Fruit fly (Drosophila melanogaster): ENCODE results near the gene CG13727.

CG13727 gene

DNA sequence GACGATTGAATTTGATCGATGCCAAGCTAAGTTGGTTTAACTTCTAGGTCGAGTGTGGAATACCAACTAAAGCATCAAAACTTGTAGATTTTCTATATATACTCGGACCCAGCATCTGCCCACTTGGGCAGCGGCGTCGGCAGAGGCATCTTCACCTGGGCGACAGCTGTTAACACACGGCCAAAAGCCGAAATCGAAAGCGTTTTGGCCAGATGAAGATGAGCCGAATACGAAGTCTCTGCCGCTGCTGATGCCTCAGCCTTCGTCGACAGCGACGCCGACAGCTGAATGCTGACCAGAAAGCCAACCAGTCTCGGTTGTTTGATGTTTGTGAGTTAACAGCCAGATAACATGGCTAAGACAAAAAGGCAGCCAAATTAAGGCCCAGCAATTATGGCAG is 47.8 kb upstream of the CG13727 start, which contains the start of gene CG13731 (continued):
- TF ChIP-seq tll (GFP tag; optimal IDR thresholded peaks at IDR 0.05) (no peak), Gug (GFP tag; IDR thresholded peaks at IDR 0.05) (no peak), Meics (GFP tag; optimal IDR thresholded peaks at IDR 0.05) (no peak), CG11560 (tag; IDR thresholded peaks at IDR 0.05) (no peak), CG12104 (GFP tag; optimal IDR thresholded peaks at IDR 0.05) (no peak)

dm6 chr3L:17386612-17387382 is 45.7 kb upstream of the CG13727 start:
- TF ChIP-seq chinmo (GFP tag; IDR thresholded peaks at IDR 0.05; ENCODE audit: partially characterized antibody) (peak; percentile 79; the same call in 1 of the 4 replicates), CG13894 (tag; optimal IDR thresholded peaks at IDR 0.05) (peak; percentile 65), wdn (GFP tag; IDR thresholded peaks at IDR 0.05) (no peak), zfh1 (GFP tag; IDR thresholded peaks at IDR 0.05) (no peak), Kr (GFP tag; optimal IDR thresholded peaks at IDR 0.05) (no peak), Pdp1 (GFP tag; optimal IDR thresholded peaks at IDR 0.05) (peak in 1 of 2 experiments; percentile 84), CG32532 (GFP tag; IDR thresholded peaks at IDR 0.05) (0 out of 2 replicates have a peak, but pooled peaks have one; percentile 5), CoRest (tag; optimal IDR thresholded peaks at IDR 0.05) (no peak), Awh (GFP tag; IDR thresholded peaks at IDR 0.05) (peak; percentile 28; the same call in 1 of the 2 replicates), gcm2 (GFP tag; optimal IDR thresholded peaks at IDR 0.05) (no peak), fu2 (GFP tag; optimal IDR thresholded peaks at IDR 0.05) (no peak), gem (tag; optimal IDR thresholded peaks at IDR 0.05) (no peak), oc (tag; optimal IDR thresholded peaks at IDR 0.05) (peak; percentile 26), CG12769 (tag; optimal IDR thresholded peaks at IDR 0.05) (peak; percentile 61), onecut (GFP tag; IDR thresholded peaks at IDR 0.05) (no peak), ro (GFP tag; IDR thresholded peaks at IDR 0.05) (no peak), CG3281 (GFP tag; optimal IDR thresholded peaks at IDR 0.05) (no peak), CG7786 (GFP tag; optimal IDR thresholded peaks at IDR 0.05) (no peak), Hr78 (GFP tag; optimal IDR thresholded peaks at IDR 0.05) (peak in 1 of 2 experiments; percentile 59), bigmax (GFP tag; optimal IDR thresholded peaks at IDR 0.05) (no peak), ftz-f1 (GFP tag; optimal IDR thresholded peaks at IDR 0.05) (peak; percentile 2), Eip74EF (GFP tag; optimal IDR thresholded peaks at IDR 0.05) (peak in 1 of 2 experiments; percentile 28), Doc2 (GFP tag; IDR thresholded peaks at IDR 0.05) (no peak), dati (GFP tag; IDR thresholded peaks at IDR 0.05) (no peak), abd-A (tag; optimal IDR thresholded peaks at IDR 0.05) (peak; percentile 61), vvl (GFP tag; IDR thresholded peaks at IDR 0.05) (peak; percentile 89), stc (GFP tag; IDR thresholded peaks at IDR 0.05) (no peak), E2f2 (GFP tag; IDR thresholded peaks at IDR 0.05) (no peak)

DNA sequence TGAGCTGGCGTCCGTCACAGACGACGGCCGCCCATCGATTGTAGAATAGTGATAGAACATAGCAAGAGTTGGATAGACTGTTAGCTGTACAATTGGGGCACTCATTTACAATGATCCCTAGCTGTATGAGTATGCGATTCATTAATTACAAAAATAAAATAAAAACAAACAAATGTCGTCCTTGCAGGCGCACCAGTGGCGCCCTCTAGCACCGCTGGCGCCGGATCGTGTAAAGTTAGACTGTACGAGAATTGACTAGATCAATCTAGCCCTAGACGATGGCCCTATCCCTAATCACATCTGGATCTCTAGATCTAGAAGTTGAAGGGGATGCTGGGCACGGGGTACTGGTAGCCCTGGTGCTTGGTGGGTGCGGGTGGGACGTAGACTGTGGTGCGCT is 42.6 kb upstream of the CG13727 start:
- TF ChIP-seq CG4404 (GFP tag; IDR thresholded peaks at IDR 0.05) (no peak), Med (GFP tag) (peak; percentile 33), Dbx (GFP tag; IDR thresholded peaks at IDR 0.05) (0 out of 3 replicates have a peak, but pooled peaks have one; percentile 42), CTCF (GFP tag; optimal IDR thresholded peaks at IDR 0.05) (peak; percentile 65), CG6791 (GFP tag; IDR thresholded peaks at IDR 0.05; ENCODE audit: partially characterized antibody) (0 out of 3 replicates have a peak, but pooled peaks have one; percentile 15), CG12744 (GFP tag; optimal IDR thresholded peaks at IDR 0.05) (no peak), H15 (GFP tag; IDR thresholded peaks at IDR 0.05) (0 out of 3 replicates have a peak, but pooled peaks have one; percentile 13), zfh2 (GFP tag; optimal IDR thresholded peaks at IDR 0.05) (no peak), CG14710 (tag; optimal IDR thresholded peaks at IDR 0.05) (no peak)

Data from whole organism, embryonic.